Fruit fly (Drosophila melanogaster): ENCODE results near the gene Lam.

The Lam gene

DNA sequence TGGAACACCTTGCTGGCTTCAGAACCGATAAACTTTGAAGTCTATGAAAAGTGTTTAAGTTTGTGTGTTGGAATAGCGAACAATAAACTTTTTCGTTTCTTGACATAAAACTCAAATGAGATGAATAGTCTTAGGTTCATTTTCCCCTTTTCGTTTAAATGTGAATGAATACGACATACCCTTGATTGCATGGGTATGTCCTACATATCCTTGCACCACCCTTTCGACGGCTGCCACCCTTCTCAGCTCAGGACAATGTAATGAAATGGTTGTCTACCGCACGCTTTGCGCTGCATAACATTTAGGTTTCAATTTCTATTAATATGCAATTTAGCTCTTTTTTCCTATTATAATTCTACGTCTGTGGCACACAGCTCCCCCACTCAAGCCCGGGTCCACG, 38.7 kb downstream of the Lam start, which contains the start of gene CG14011:
CG14011 (minus strand) TSS at position 101 of the 400 bp plus-strand sequence.
- TF ChIP-seq NC2α (GFP tag; optimal IDR thresholded peaks at IDR 0.05) (no peak), Atf6 (GFP tag; IDR thresholded peaks at IDR 0.05) (no peak), Spps (tag; optimal IDR thresholded peaks at IDR 0.05) (no peak), Antp (GFP tag; optimal IDR thresholded peaks at IDR 0.05) (no peak), CG15514 (GFP tag; optimal IDR thresholded peaks at IDR 0.05) (no peak)

- TF ChIP-seq CG14710 (tag; optimal IDR thresholded peaks at IDR 0.05) (no peak), Dp (GFP tag; optimal IDR thresholded peaks at IDR 0.05) (no peak), trh (GFP tag; optimal IDR thresholded peaks at IDR 0.05) (no peak), CG1603 (tag; optimal IDR thresholded peaks at IDR 0.05) (no peak), Bdp1 (GFP tag; optimal IDR thresholded peaks at IDR 0.05) (no peak), CG3163 (GFP tag; optimal IDR thresholded peaks at IDR 0.05) (no peak), ap (GFP tag; IDR thresholded peaks at IDR 0.05) (no peak), en (GFP tag; optimal IDR thresholded peaks at IDR 0.05) (no peak), bbx (GFP tag; IDR thresholded peaks at IDR 0.05; ENCODE audit: partially characterized antibody) (no peak), CG30431 (GFP tag; optimal IDR thresholded peaks at IDR 0.05) (no peak), B-H2 (GFP tag; optimal IDR thresholded peaks at IDR 0.05) (no peak), exex (tag; optimal IDR thresholded peaks at IDR 0.05) (no peak), Doc3 (GFP tag; IDR thresholded peaks at IDR 0.05; ENCODE audit: partially characterized antibody) (no peak), chif (GFP tag; optimal IDR thresholded peaks at IDR 0.05) (no peak), CG5180 (GFP tag; optimal IDR thresholded peaks at IDR 0.05) (no peak), CG1233 (GFP tag; optimal IDR thresholded peaks at IDR 0.05) (no peak), CG12299 (tag; optimal IDR thresholded peaks at IDR 0.05) (no peak), ato (GFP tag; IDR thresholded peaks at IDR 0.05; ENCODE audit: partially characterized antibody) (no peak)
Observed at dm6 chr2L:5588314-5588713, 46.0 kb downstream of the Lam start, which contains the start of gene CG7251. TSS of gene CG7251 (minus strand) at chr2L:5588414.

DNA sequence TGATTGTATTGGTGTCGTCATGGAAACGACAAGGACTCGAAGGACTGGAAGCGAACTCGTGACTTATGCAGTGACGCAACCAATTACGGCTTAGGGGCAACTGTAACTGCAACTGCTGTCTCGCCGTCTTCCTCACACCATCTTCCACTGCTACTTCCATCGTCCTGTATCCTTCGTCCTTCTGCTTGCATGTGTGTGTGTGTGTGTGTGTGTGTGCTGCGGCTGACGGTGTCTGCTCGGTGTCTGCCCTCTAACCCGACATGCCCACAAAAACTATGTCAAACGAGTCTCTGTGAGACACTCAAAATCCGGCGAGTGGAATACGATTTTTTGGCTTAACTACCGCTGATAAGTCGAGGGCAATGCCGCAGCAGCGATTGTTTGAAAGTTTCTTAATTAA, 51.6 kb downstream of the Lam start:
- TF ChIP-seq Ets65A (GFP tag) (peak; percentile 53), Dref (GFP tag; IDR thresholded peaks at IDR 0.05) (0 out of 2 replicates have a peak, but pooled peaks have one; percentile 7), CG9437 (GFP tag; optimal IDR thresholded peaks at IDR 0.05) (no peak)

All from whole organism, embryonic.